Worm (Caenorhabditis elegans) whole organism, late embryonic: ENCODE data around the gene wdr-5.3.
A peak's percentile ranks its signal among the peaks of the same experiment; 100 is the strongest.

Source experiments
- ceh-30 ChIP-seq: fragments of 150-350 bp; optimal IDR thresholded peaks from 2 replicates; lab custom pipeline; 2014; ENCODE audit warnings: missing biosample characterization, missing genetic modification characterization
- elt-2 ChIP-seq: sonication (generic microtip); optimal IDR thresholded peaks from 2 replicates; lab custom pipeline; 2016; ENCODE audit warnings: missing genetic modification reagents, missing genetic modification characterization, missing compliant biosample characterization
- fkh-10 ChIP-seq: fragments of 150-350 bp; optimal IDR thresholded peaks from 2 replicates; lab custom pipeline; 2014; ENCODE audit warnings: missing biosample characterization, missing genetic modification reagents, missing genetic modification characterization
- hlh-6 ChIP-seq: sonication (generic microtip); optimal IDR thresholded peaks from 2 replicates; lab custom pipeline; 2016; ENCODE audit warnings: missing genotype, missing genetic modification characterization, missing compliant biosample characterization
- lim-6 ChIP-seq: sonication (generic microtip); optimal IDR thresholded peaks from 2 replicates; lab custom pipeline; 2016; ENCODE audit warnings: missing genetic modification characterization, missing compliant biosample characterization
- odd-2 ChIP-seq: sonication (generic microtip); optimal IDR thresholded peaks from 2 replicates; lab custom pipeline; 2017; ENCODE audit warnings: antibody characterized with exemption, mild to moderate bottlenecking, missing genetic modification characterization, missing compliant biosample characterization
- pha-4 ChIP-seq: fragments of 150-350 bp; optimal IDR thresholded peaks from 2 replicates; lab custom pipeline; 2018; ENCODE audit warnings: missing biosample characterization, missing genetic modification reagents, missing genetic modification characterization
- rnt-1 ChIP-seq: sonication (generic microtip); optimal IDR thresholded peaks from 2 replicates; lab custom pipeline; 2016; ENCODE audit warnings: missing genetic modification characterization, missing compliant biosample characterization
- sox-2 ChIP-seq: fragments of 200-800 bp; sonication (Bioruptor generic); IDR thresholded peaks from 2 replicates; pipeline ENCODE4 v1.3.6; 2022; ENCODE audit warnings: missing genetic modification reagents, missing genetic modification characterization, missing compliant biosample characterization
- unc-3 ChIP-seq, 2 experiments: fragments of 200-800 bp in 1 of 2; sonication (Bioruptor generic) in 1 of 2; sonication (generic microtip) in 1 of 2; conservative IDR thresholded peaks in 1 of 2; optimal IDR thresholded peaks in 1 of 2; 2 replicates each; pipeline versions ENCODE4 v1.3.6 to Lab custom; 2016 to 2022; ENCODE audit warnings: missing compliant biosample characterization in 2 of 2, missing genetic modification characterization in 2 of 2, missing genetic modification reagents in 1 of 2
- unc-86 ChIP-seq: sonication (generic microtip); optimal IDR thresholded peaks from 2 replicates; lab custom pipeline; 2016; ENCODE audit warnings: missing genetic modification characterization, missing compliant biosample characterization

DNA sequence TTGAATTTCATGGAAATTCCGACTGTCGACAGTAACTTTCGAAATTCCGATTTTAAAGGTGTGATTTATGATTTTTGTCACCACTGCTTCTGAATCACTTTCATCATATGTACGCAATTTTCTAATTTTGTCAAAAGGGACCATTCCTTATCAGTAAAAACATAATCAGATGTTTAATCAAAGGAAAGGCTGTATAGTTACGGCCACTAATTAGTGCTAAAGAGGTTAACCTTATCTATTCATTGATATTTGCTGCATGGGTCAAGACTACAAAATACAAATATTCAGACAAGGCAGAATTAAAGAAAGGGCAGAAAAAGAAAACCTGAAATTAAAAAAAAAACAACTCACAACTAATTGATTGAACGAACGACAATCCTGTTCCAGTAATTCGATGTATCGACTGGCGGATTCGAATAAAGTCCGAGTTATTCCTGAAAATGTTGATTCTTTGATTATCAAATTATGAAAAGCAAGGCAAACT lies 4.9 kb upstream of the wdr-5.3 start, which contains the start of gene T28B11.1:
- TF ChIP-seq odd-2 (tag; lab: Kevin White, UChicago) (no peak), rnt-1 (tag; lab: Kevin White, UChicago) (no peak), fkh-10 (GFP tag; lab: Kevin White, UChicago) (no peak), unc-3 (GFP tag; conservative IDR thresholded peaks at IDR 0.05; lab: Robert Waterston, UW) (no peak), unc-3 (tag; optimal IDR thresholded peaks at IDR 0.05; lab: Kevin White, UChicago) (no peak), pha-4 (no peak), lim-6 (tag; lab: Kevin White, UChicago) (no peak), sox-2 (no peak), unc-86 (tag; lab: Kevin White, UChicago) (no peak), elt-2 (tag; lab: Kevin White, UChicago) (peak; percentile 94), ceh-30 (no peak), hlh-6 (tag; lab: Kevin White, UChicago) (no peak)
